Worm (Caenorhabditis elegans): ENCODE data around the gene Y59C2A.2.
A peak's percentile ranks its signal among the peaks of the same experiment; 100 is the strongest.

Gene Y59C2A.2

ce11 chrII:2204077-2204476, at the start of gene Y59C2A.2 (continued):
- TF ChIP-seq zip-4 (GFP tag; optimal IDR thresholded peaks at IDR 0.05) (no peak), ceh-88 (GFP tag; IDR thresholded peaks at IDR 0.05) (no peak), vab-15 (tag; optimal IDR thresholded peaks at IDR 0.05) (peak; percentile 39), egl-13 (tag; optimal IDR thresholded peaks at IDR 0.05) (no peak), nhr-90 (tag; optimal IDR thresholded peaks at IDR 0.05; ENCODE audit: poor library complexity) (no peak), aly-2 (tag; optimal IDR thresholded peaks at IDR 0.05) (peak; percentile 39), nhr-47 (tag; optimal IDR thresholded peaks at IDR 0.05) (no peak), fos-1 (tag; optimal IDR thresholded peaks at IDR 0.05) (no peak), lin-35 (GFP tag; optimal IDR thresholded peaks at IDR 0.05) (peak; percentile 93 to 97), dsc-1 (tag; optimal IDR thresholded peaks at IDR 0.05) (peak; percentile 31), nhr-20 (tag; optimal IDR thresholded peaks at IDR 0.05) (peak; percentile 15), pag-3 (tag; optimal IDR thresholded peaks at IDR 0.05; ENCODE audit: borderline replicate concordance, insufficient read depth) (no peak), ceh-63 (GFP tag; optimal IDR thresholded peaks at IDR 0.05) (no peak), pax-3 (tag; optimal IDR thresholded peaks at IDR 0.05) (peak; percentile 16), alr-1 (tag; optimal IDR thresholded peaks at IDR 0.05; ENCODE audit: borderline replicate concordance) (no peak), ztf-11 (tag; optimal IDR thresholded peaks at IDR 0.05) (no peak), unc-62 (GFP tag; optimal IDR thresholded peaks at IDR 0.05) (no peak), pqm-1 (tag; optimal IDR thresholded peaks at IDR 0.05) (no peak), mep-1 (tag; optimal IDR thresholded peaks at IDR 0.05) (peak; percentile 19), lir-3 (tag; optimal IDR thresholded peaks at IDR 0.05; ENCODE audit: poor library complexity) (no peak), nhr-11 (tag; optimal IDR thresholded peaks at IDR 0.05) (no peak), snu-23 (GFP tag; optimal IDR thresholded peaks at IDR 0.05) (peak; percentile 54), nhr-85 (tag) (peak; percentile 61), F16B12.6 (tag; optimal IDR thresholded peaks at IDR 0.05) (peak; percentile 35), elt-2 (tag; optimal IDR thresholded peaks at IDR 0.05) (no peak), efl-3 (GFP tag; optimal IDR thresholded peaks at IDR 0.05) (no peak), unc-30 (tag; optimal IDR thresholded peaks at IDR 0.05) (no peak), sox-4 (tag; optimal IDR thresholded peaks at IDR 0.05) (no peak), lsy-2 (tag; optimal IDR thresholded peaks at IDR 0.05) (peak; percentile 62 to 78), hpl-2 (GFP tag; optimal IDR thresholded peaks at IDR 0.05) (no peak)

ce11 chrII:2253676-2254075, 49.7 kb upstream of the Y59C2A.2 start:
- TF ChIP-seq tbx-2 (tag; optimal IDR thresholded peaks at IDR 0.05) = no peak
- TF ChIP-seq ceh-8 (GFP tag; optimal IDR thresholded peaks at IDR 0.05) = no peak

- TF ChIP-seq nhr-11 (tag; optimal IDR thresholded peaks at IDR 0.05) (no peak), ceh-8 (GFP tag; optimal IDR thresholded peaks at IDR 0.05) (peak; percentile 8)
Measured at ce11 chrII:2251617-2252016, 47.7 kb upstream of the Y59C2A.2 start.

ce11 chrII:2243342-2243741, 39.4 kb upstream of the Y59C2A.2 start, which contains the start of gene F54A3.2:
Gene F54A3.2 (plus strand): TSS chrII:2243642.
- no peak for TF ChIP-seq nhr-71 (tag; optimal IDR thresholded peaks at IDR 0.05)
- TF ChIP-seq pag-3 (tag; optimal IDR thresholded peaks at IDR 0.05; ENCODE audit: borderline replicate concordance, insufficient read depth) = no peak
- no peak for TF ChIP-seq elt-2 (tag; optimal IDR thresholded peaks at IDR 0.05)
- TF ChIP-seq zag-1 (tag; optimal IDR thresholded peaks at IDR 0.05) = no peak
- TF ChIP-seq nhr-237 (tag; optimal IDR thresholded peaks at IDR 0.05) = no peak
- no peak for TF ChIP-seq nhr-47 (tag; optimal IDR thresholded peaks at IDR 0.05)
- TF ChIP-seq efl-1 (optimal IDR thresholded peaks at IDR 0.05) = no peak
- peak in 1 of 2 experiments; percentile 54 for TF ChIP-seq efl-1 (GFP tag; optimal IDR thresholded peaks at IDR 0.05 in 1 of 2)
- peak; percentile 7 for TF ChIP-seq nhr-85 (tag)
- TF ChIP-seq sox-4 (tag; optimal IDR thresholded peaks at IDR 0.05) = no peak
- no peak for TF ChIP-seq lin-35 (GFP tag; optimal IDR thresholded peaks at IDR 0.05)
- no peak for TF ChIP-seq nhr-28 (tag; optimal IDR thresholded peaks at IDR 0.05)
- TF ChIP-seq elt-3 (tag; optimal IDR thresholded peaks at IDR 0.05) = no peak

Data from whole organism, L1 larva.